Fruit fly (Drosophila melanogaster) whole organism, embryonic: ENCODE data around the gene anox.

Source experiments
- Atf3 ChIP-seq: fragments of 200-800 bp; sonication (Bioruptor generic); optimal IDR thresholded peaks from 3 replicates; lab custom pipeline; 2016; ENCODE audit warnings: missing biosample characterization, missing genetic modification characterization
- B-H2 ChIP-seq: fragments of 200-800 bp; sonication (Bioruptor generic); optimal IDR thresholded peaks from 2 replicates; lab custom pipeline; 2018; ENCODE audit warnings: missing biosample characterization, mild to moderate bottlenecking, missing genetic modification characterization
- BEAF-32 ChIP-seq: fragments of 200-800 bp; sonication (Bioruptor generic); optimal IDR thresholded peaks from 3 replicates; lab custom pipeline; 2017; ENCODE audit warnings: missing biosample characterization, missing genetic modification characterization, mild to moderate bottlenecking, moderate library complexity, missing genetic modification reagents
- Bdp1 ChIP-seq: fragments of 200-800 bp; sonication (Bioruptor generic); optimal IDR thresholded peaks from 3 replicates; lab custom pipeline; 2016; ENCODE audit warnings: missing biosample characterization, missing genetic modification characterization
- CG1024 ChIP-seq: fragments of 200-800 bp; sonication (Bioruptor generic); IDR thresholded peaks from 2 replicates; pipeline ENCODE4 v1.3.6; 2022; ENCODE audit warnings: missing biosample characterization, missing genetic modification characterization
- CG10543 ChIP-seq: fragments of 200-800 bp; sonication (Bioruptor generic); optimal IDR thresholded peaks from 3 replicates; lab custom pipeline; 2017; ENCODE audit warnings: missing biosample characterization, mild to moderate bottlenecking, missing genetic modification characterization, moderate library complexity
- CG11247 ChIP-seq: fragments of 200-800 bp; sonication (Bioruptor generic); IDR thresholded peaks from 2 replicates; pipeline ENCODE4 v1.3.6; 2022; ENCODE audit warnings: missing biosample characterization, missing genetic modification characterization
- CG12942 ChIP-seq: fragments of 200-800 bp; sonication (Bioruptor generic); optimal IDR thresholded peaks from 3 replicates; lab custom pipeline; 2016; ENCODE audit warnings: missing biosample characterization, missing genetic modification characterization
- CG13424 ChIP-seq: fragments of 200-800 bp; sonication (Bioruptor generic); optimal IDR thresholded peaks from 2 replicates; lab custom pipeline; 2019; ENCODE audit warnings: missing biosample characterization, mild to moderate bottlenecking, missing genetic modification characterization, moderate library complexity
- CG15514 ChIP-seq: fragments of 200-800 bp; sonication (Bioruptor generic); optimal IDR thresholded peaks from 3 replicates; lab custom pipeline; 2017; ENCODE audit warnings: missing biosample characterization, missing genetic modification characterization, mild to moderate bottlenecking, moderate library complexity, missing genetic modification reagents
- CG17361 ChIP-seq: fragments of 200-800 bp; sonication (Bioruptor generic); IDR thresholded peaks from 3 replicates; pipeline ENCODE4 v1.3.6; 2022; ENCODE audit warnings: missing biosample characterization, missing genetic modification characterization
- CG17612 ChIP-seq: fragments of 200-800 bp; sonication (Bioruptor generic); IDR thresholded peaks from 2 replicates; pipeline ENCODE4 v1.3.6; 2022; ENCODE audit warnings: missing biosample characterization, missing genetic modification characterization
- CG33557 ChIP-seq: fragments of 200-800 bp; sonication (Bioruptor generic); optimal IDR thresholded peaks from 2 replicates; lab custom pipeline; 2019; ENCODE audit warnings: missing biosample characterization, mild to moderate bottlenecking, missing genetic modification characterization, moderate library complexity
- CG3407 ChIP-seq: fragments of 200-800 bp; sonication (Bioruptor generic); optimal IDR thresholded peaks from 2 replicates; lab custom pipeline; 2018; ENCODE audit warnings: missing biosample characterization, mild to moderate bottlenecking, missing genetic modification characterization
- CG3726 ChIP-seq: fragments of 200-800 bp; sonication (Bioruptor generic); IDR thresholded peaks from 3 replicates; pipeline ENCODE4, ENCODE4 v1.3.6; 2022; ENCODE audit warnings: missing biosample characterization, missing genetic modification characterization
- CG4282 ChIP-seq: fragments of 200-800 bp; sonication (Bioruptor generic); optimal IDR thresholded peaks from 2 replicates; lab custom pipeline; 2016; ENCODE audit warnings: missing biosample characterization, missing genetic modification characterization
- CG4730 ChIP-seq: fragments of 200-800 bp; sonication (Bioruptor generic); IDR thresholded peaks from 2 replicates; pipeline ENCODE4 v1.3.6; 2022; ENCODE audit warnings: missing biosample characterization, missing genetic modification characterization
- CG5180 ChIP-seq: fragments of 200-800 bp; sonication (Bioruptor generic); optimal IDR thresholded peaks from 3 replicates; lab custom pipeline; 2017; ENCODE audit warnings: missing biosample characterization, missing genetic modification characterization, mild to moderate bottlenecking, moderate library complexity, missing genetic modification reagents
- CG7271 ChIP-seq: fragments of 200-800 bp; sonication (Bioruptor generic); optimal IDR thresholded peaks from 2 replicates; lab custom pipeline; 2018; ENCODE audit warnings: missing biosample characterization, mild to moderate bottlenecking, missing genetic modification characterization, moderate library complexity
- CG7839 ChIP-seq: fragments of 200-800 bp; sonication (Bioruptor generic); optimal IDR thresholded peaks from 3 replicates; lab custom pipeline; 2018; ENCODE audit warnings: missing biosample characterization, mild to moderate bottlenecking, missing genetic modification characterization, moderate library complexity
- CG8478 ChIP-seq: fragments of >200 bp; optimal IDR thresholded peaks from 2 replicates; lab custom pipeline; 2018
- Deaf1 ChIP-seq: fragments of 200-800 bp; optimal IDR thresholded peaks from 3 replicates; lab custom pipeline; 2019; ENCODE audit warnings: missing biosample characterization, mild to moderate bottlenecking, missing genetic modification characterization, moderate library complexity
- Fer3 ChIP-seq: fragments of 200-800 bp; sonication (Bioruptor generic); optimal IDR thresholded peaks from 2 replicates; lab custom pipeline; 2018; ENCODE audit warnings: missing biosample characterization, mild to moderate bottlenecking, missing genetic modification characterization, moderate library complexity
- H15 ChIP-seq: fragments of 200-800 bp; sonication (Bioruptor generic); IDR thresholded peaks from 3 replicates; pipeline ENCODE4 v1.3.6; 2022; ENCODE audit warnings: missing biosample characterization, missing genetic modification characterization
- Jarid2 ChIP-seq: fragments of 200-800 bp; sonication (Bioruptor generic); optimal IDR thresholded peaks from 3 replicates; lab custom pipeline; 2017; ENCODE audit warnings: mild to moderate bottlenecking, missing biosample characterization, missing genetic modification reagents, missing genetic modification characterization
- Nf-YB ChIP-seq: fragments of 200-800 bp; sonication (Bioruptor generic); optimal IDR thresholded peaks from 3 replicates; lab custom pipeline; 2019; ENCODE audit warnings: missing biosample characterization, mild to moderate bottlenecking, missing genetic modification characterization, moderate library complexity
- Poxn ChIP-seq: fragments of 200-800 bp; sonication (Bioruptor generic); IDR thresholded peaks from 2 replicates; pipeline ENCODE4 v1.3.6; 2022; ENCODE audit warnings: missing biosample characterization, missing genetic modification characterization
- Six4 ChIP-seq: fragments of 200-800 bp; sonication (Bioruptor generic); optimal IDR thresholded peaks from 2 replicates; lab custom pipeline; 2016; ENCODE audit warnings: missing biosample characterization, missing genetic modification characterization
- Sry-β ChIP-seq: fragments of 200-800 bp; sonication (Bioruptor generic); optimal IDR thresholded peaks from 2 replicates; lab custom pipeline; 2018; ENCODE audit warnings: missing biosample characterization, mild to moderate bottlenecking, missing genetic modification characterization, moderate library complexity
- YL-1 ChIP-seq: fragments of 200-800 bp; sonication (Bioruptor generic); optimal IDR thresholded peaks from 3 replicates; lab custom pipeline; 2017; ENCODE audit warnings: missing biosample characterization, mild to moderate bottlenecking, missing genetic modification characterization
- ase ChIP-seq: fragments of 200-800 bp; sonication (Bioruptor generic); IDR thresholded peaks from 3 replicates; pipeline ENCODE4 v1.3.6; 2022; ENCODE audit warnings: missing biosample characterization, missing genetic modification characterization
- br ChIP-seq: fragments of >200 bp; optimal IDR thresholded peaks from 2 replicates; lab custom pipeline; 2017
- cg ChIP-seq: fragments of 200-800 bp; sonication (Bioruptor generic); optimal IDR thresholded peaks from 3 replicates; lab custom pipeline; 2019; ENCODE audit warnings: missing biosample characterization, mild to moderate bottlenecking, missing genetic modification characterization, moderate library complexity
- chm ChIP-seq: fragments of 200-800 bp; sonication (Bioruptor generic); IDR thresholded peaks from 2 replicates; pipeline ENCODE4 v1.3.6; 2022; ENCODE audit warnings: missing biosample characterization, missing genetic modification characterization
- dati ChIP-seq: fragments of 200-800 bp; sonication (Bioruptor generic); IDR thresholded peaks from 2 replicates; pipeline ENCODE4 v1.3.6; 2022; ENCODE audit warnings: missing biosample characterization, missing genetic modification characterization
- dm ChIP-seq: fragments of 200-800 bp; sonication (Bioruptor generic); optimal IDR thresholded peaks from 3 replicates; lab custom pipeline; 2016; ENCODE audit warnings: missing biosample characterization, missing genetic modification characterization
- exex ChIP-seq: fragments of 200-800 bp; sonication (Bioruptor generic); optimal IDR thresholded peaks from 4 replicates; lab custom pipeline; 2018; ENCODE audit warnings: missing biosample characterization, mild to moderate bottlenecking, missing genetic modification characterization, moderate library complexity
- ftz-f1 ChIP-seq: fragments of 200-800 bp; sonication (Bioruptor generic); optimal IDR thresholded peaks from 2 replicates; lab custom pipeline; 2016; ENCODE audit warnings: missing biosample characterization, missing genetic modification characterization
- jing ChIP-seq: fragments of 200-800 bp; sonication (Bioruptor generic); optimal IDR thresholded peaks from 2 replicates; lab custom pipeline; 2018; ENCODE audit warnings: missing biosample characterization, mild to moderate bottlenecking, missing genetic modification characterization
- kay ChIP-seq: fragments of 200-800 bp; sonication (Bioruptor generic); optimal IDR thresholded peaks from 2 replicates; lab custom pipeline; 2016; ENCODE audit warnings: missing biosample characterization, missing genetic modification characterization
- maf-S ChIP-seq: fragments of 200-800 bp; sonication (Bioruptor generic); optimal IDR thresholded peaks from 2 replicates; lab custom pipeline; 2016; ENCODE audit warnings: missing biosample characterization, missing genetic modification characterization
- mirr ChIP-seq: fragments of 200-800 bp; sonication (Bioruptor generic); optimal IDR thresholded peaks from 3 replicates; lab custom pipeline; 2018; ENCODE audit warnings: missing biosample characterization, mild to moderate bottlenecking, missing genetic modification characterization
- nerfin-1 ChIP-seq: fragments of 200-800 bp; sonication (Bioruptor generic); optimal IDR thresholded peaks from 3 replicates; lab custom pipeline; 2019; ENCODE audit warnings: missing biosample characterization, mild to moderate bottlenecking, missing genetic modification characterization, moderate library complexity
- odd ChIP-seq: fragments of 200-800 bp; sonication (Bioruptor generic); optimal IDR thresholded peaks from 2 replicates; lab custom pipeline; 2017; ENCODE audit warnings: missing biosample characterization, mild to moderate bottlenecking, missing genetic modification characterization
- pho ChIP-seq: fragments of 200-800 bp; sonication (Bioruptor generic); optimal IDR thresholded peaks from 2 replicates; lab custom pipeline; 2016; ENCODE audit warnings: missing biosample characterization, missing genetic modification characterization
- row ChIP-seq: fragments of 200-800 bp; sonication (Bioruptor generic); IDR thresholded peaks from 3 replicates; pipeline ENCODE4 v1.3.6; 2022; ENCODE audit warnings: missing biosample characterization, missing genetic modification characterization
- salm ChIP-seq: fragments of 200-800 bp; sonication (Bioruptor generic); optimal IDR thresholded peaks from 2 replicates; lab custom pipeline; 2018; ENCODE audit warnings: missing biosample characterization, mild to moderate bottlenecking, missing genetic modification characterization
- slou ChIP-seq: fragments of 200-800 bp; sonication (Bioruptor generic); optimal IDR thresholded peaks from 3 replicates; lab custom pipeline; 2016; ENCODE audit warnings: missing biosample characterization, missing genetic modification characterization
- slp2 ChIP-seq: fragments of 200-800 bp; sonication (Bioruptor generic); optimal IDR thresholded peaks from 2 replicates; lab custom pipeline; 2016; ENCODE audit warnings: missing biosample characterization, missing genetic modification characterization
- stwl ChIP-seq: fragments of 200-800 bp; sonication (Bioruptor generic); optimal IDR thresholded peaks from 3 replicates; lab custom pipeline; 2018; ENCODE audit warnings: missing biosample characterization, mild to moderate bottlenecking, missing genetic modification characterization, moderate library complexity
- zen ChIP-seq: fragments of 200-800 bp; sonication (Bioruptor generic); optimal IDR thresholded peaks from 3 replicates; lab custom pipeline; 2018; ENCODE audit warnings: missing biosample characterization, mild to moderate bottlenecking, missing genetic modification characterization, moderate library complexity

The anox gene

dm6 chrX:21322289-21322981 is 3.3 kb upstream of the anox start (continued):
- TF ChIP-seq CG7271 (tag; lab: Kevin White, UChicago) (no peak), CG5180 (GFP tag; lab: Kevin White, UChicago) (no peak), exex (peak; percentile 67), Atf3 (GFP tag; lab: Kevin White, UChicago) (no peak), YL-1 (GFP tag; lab: Kevin White, UChicago) (no peak), mirr (peak; percentile 39), CG11247 (GFP tag; lab: Robert Waterston, UW) (no peak), CG15514 (GFP tag; lab: Kevin White, UChicago) (peak; percentile 15), Jarid2 (GFP tag; lab: Kevin White, UChicago) (no peak), Nf-YB (GFP tag; lab: Kevin White, UChicago) (no peak), CG4282 (GFP tag; lab: Kevin White, UChicago) (no peak), H15 (GFP tag; lab: Robert Waterston, UW) (no peak), Poxn (GFP tag; lab: Robert Waterston, UW) (no peak), slp2 (GFP tag; lab: Kevin White, UChicago) (no peak), CG4730 (GFP tag; lab: Robert Waterston, UW) (peak; percentile 29; the same call in 1 of the 2 replicates), Six4 (GFP tag; lab: Kevin White, UChicago) (no peak), nerfin-1 (tag; lab: Kevin White, UChicago) (peak; percentile 50), slou (GFP tag; lab: Kevin White, UChicago) (no peak), stwl (tag; lab: Kevin White, UChicago) (no peak), ase (GFP tag; lab: Robert Waterston, UW) (no peak), Deaf1 (tag; lab: Kevin White, UChicago) (peak; percentile 28), CG3407 (no peak), Bdp1 (GFP tag; lab: Kevin White, UChicago) (no peak), br (lab: Kevin White, UChicago) (no peak), jing (GFP tag; lab: Kevin White, UChicago) (no peak), zen (no peak), CG33557 (GFP tag; lab: Kevin White, UChicago) (no peak), dm (GFP tag; lab: Kevin White, UChicago) (no peak), B-H2 (GFP tag; lab: Kevin White, UChicago) (peak; percentile 57), Fer3 (tag; lab: Kevin White, UChicago) (peak; percentile 61), CG13424 (tag; lab: Kevin White, UChicago) (peak; percentile 79), Sry-β (GFP tag; lab: Kevin White, UChicago) (no peak), CG10543 (GFP tag; lab: Kevin White, UChicago) (no peak), maf-S (GFP tag; lab: Kevin White, UChicago) (no peak), CG7839 (tag; lab: Kevin White, UChicago) (peak; percentile 71), kay (GFP tag; lab: Kevin White, UChicago) (no peak), BEAF-32 (no peak), ftz-f1 (GFP tag; lab: Kevin White, UChicago) (peak; percentile 16), row (peak; percentile 46; the same call in 2 of the 3 replicates), CG3726 (GFP tag; lab: Robert Waterston, UW) (no peak), chm (GFP tag; lab: Robert Waterston, UW) (no peak), CG17361 (GFP tag; lab: Robert Waterston, UW) (peak; percentile 88), pho (GFP tag; lab: Kevin White, UChicago) (no peak), cg (GFP tag; lab: Kevin White, UChicago) (no peak), CG17612 (GFP tag; lab: Robert Waterston, UW) (no peak), CG1024 (GFP tag; lab: Robert Waterston, UW) (no peak), CG8478 (lab: Kevin White, UChicago) (no peak), CG12942 (GFP tag; lab: Kevin White, UChicago) (no peak), dati (no peak), salm (no peak), odd (GFP tag; lab: Kevin White, UChicago) (no peak)
